Fruit fly (Drosophila melanogaster) whole organism, embryonic: ENCODE data around the gene Drsl2.
A peak's percentile ranks its signal among the peaks of the same experiment; 100 is the strongest.

Source experiments
- CG10321 ChIP-seq: fragments of 200-800 bp; sonication (Bioruptor generic); IDR thresholded peaks from 2 replicates; pipeline ENCODE4 v1.3.6; 2022; ENCODE audit warnings: missing biosample characterization, missing genetic modification characterization
- CG10979 ChIP-seq: fragments of 200-800 bp; sonication (Bioruptor generic); optimal IDR thresholded peaks from 2 replicates; lab custom pipeline; 2018; ENCODE audit warnings: missing biosample characterization, mild to moderate bottlenecking, missing genetic modification characterization, moderate library complexity
- CG12299 ChIP-seq: fragments of 200-800 bp; sonication (Bioruptor generic); optimal IDR thresholded peaks from 2 replicates; lab custom pipeline; 2018; ENCODE audit warnings: missing biosample characterization, mild to moderate bottlenecking, missing genetic modification characterization
- CG1233 ChIP-seq: fragments of 200-800 bp; sonication (Bioruptor generic); optimal IDR thresholded peaks from 4 replicates; lab custom pipeline; 2018; ENCODE audit warnings: missing biosample characterization, mild to moderate bottlenecking, missing genetic modification characterization
- CG13624 ChIP-seq: fragments of 200-800 bp; sonication (Bioruptor generic); optimal IDR thresholded peaks from 2 replicates; lab custom pipeline; 2016; ENCODE audit warnings: missing biosample characterization, missing genetic modification characterization
- CG14441 ChIP-seq: fragments of 200-800 bp; sonication (Bioruptor generic); IDR thresholded peaks from 2 replicates; pipeline ENCODE4 v1.3.6; 2022; ENCODE audit warnings: missing biosample characterization, missing genetic modification characterization
- CG14965 ChIP-seq: fragments of 200-800 bp; sonication (Bioruptor generic); optimal IDR thresholded peaks from 2 replicates; lab custom pipeline; 2016; ENCODE audit warnings: missing biosample characterization, missing genetic modification characterization, borderline replicate concordance
- CG17186 ChIP-seq: fragments of 200-800 bp; sonication (Bioruptor generic); optimal IDR thresholded peaks from 3 replicates; lab custom pipeline; 2017; ENCODE audit warnings: missing biosample characterization, missing genetic modification reagents, missing genetic modification characterization
- CG17912 ChIP-seq: fragments of 200-800 bp; sonication (Bioruptor generic); optimal IDR thresholded peaks from 2 replicates; lab custom pipeline; 2018; ENCODE audit warnings: missing biosample characterization, mild to moderate bottlenecking, missing genetic modification characterization
- CG2202 ChIP-seq: fragments of 200-800 bp; sonication (Bioruptor generic); optimal IDR thresholded peaks from 2 replicates; lab custom pipeline; 2018; ENCODE audit warnings: missing biosample characterization, mild to moderate bottlenecking, missing genetic modification characterization
- CG30431 ChIP-seq: fragments of 200-800 bp; sonication (Bioruptor generic); optimal IDR thresholded peaks from 2 replicates; lab custom pipeline; 2017; ENCODE audit warnings: missing biosample characterization, missing genetic modification characterization
- CG31365 ChIP-seq: fragments of 200-800 bp; sonication (Bioruptor generic); optimal IDR thresholded peaks from 2 replicates; lab custom pipeline; 2018; ENCODE audit warnings: missing biosample characterization, mild to moderate bottlenecking, missing genetic modification characterization
- CG3726 ChIP-seq: fragments of 200-800 bp; sonication (Bioruptor generic); IDR thresholded peaks from 3 replicates; pipeline ENCODE4, ENCODE4 v1.3.6; 2022; ENCODE audit warnings: missing biosample characterization, missing genetic modification characterization
- CG3995 ChIP-seq: fragments of 200-800 bp; sonication (Bioruptor generic); optimal IDR thresholded peaks from 3 replicates; lab custom pipeline; 2016; ENCODE audit warnings: missing biosample characterization, missing genetic modification characterization
- CG43689 ChIP-seq: fragments of 200-800 bp; sonication (Bioruptor generic); IDR thresholded peaks from 2 replicates; pipeline ENCODE4 v1.3.6; 2022; ENCODE audit warnings: missing biosample characterization, missing genetic modification characterization
- CG4707 ChIP-seq: fragments of 200-800 bp; sonication (Bioruptor generic); optimal IDR thresholded peaks from 2 replicates; lab custom pipeline; 2018; ENCODE audit warnings: missing biosample characterization, mild to moderate bottlenecking, missing genetic modification characterization, moderate library complexity
- CG7556 ChIP-seq: fragments of 200-800 bp; sonication (Bioruptor generic); optimal IDR thresholded peaks from 2 replicates; lab custom pipeline; 2017; ENCODE audit warnings: missing biosample characterization, mild to moderate bottlenecking, missing genetic modification characterization
- CG8281 ChIP-seq: fragments of 200-800 bp; sonication (Bioruptor generic); optimal IDR thresholded peaks from 2 replicates; lab custom pipeline; 2018; ENCODE audit warnings: missing biosample characterization, mild to moderate bottlenecking, missing genetic modification characterization, moderate library complexity
- CG8765 ChIP-seq: fragments of 200-800 bp; sonication (Bioruptor generic); IDR thresholded peaks from 2 replicates; pipeline ENCODE4 v1.3.6; 2022; ENCODE audit warnings: missing biosample characterization, missing genetic modification characterization
- CG8924 ChIP-seq: fragments of 200-800 bp; optimal IDR thresholded peaks from 3 replicates; lab custom pipeline; 2019; ENCODE audit warnings: missing biosample characterization, mild to moderate bottlenecking, missing genetic modification characterization, moderate library complexity
- CG9215 ChIP-seq: fragments of 200-800 bp; sonication (Bioruptor generic); IDR thresholded peaks from 2 replicates; pipeline ENCODE4 v1.3.6; 2022; ENCODE audit warnings: missing biosample characterization, missing genetic modification characterization
- Deaf1 ChIP-seq: fragments of 200-800 bp; optimal IDR thresholded peaks from 3 replicates; lab custom pipeline; 2019; ENCODE audit warnings: missing biosample characterization, mild to moderate bottlenecking, missing genetic modification characterization, moderate library complexity
- Ets65A ChIP-seq: fragments of 200-800 bp; sonication (Bioruptor generic); peaks from one replicate; lab custom pipeline; 2016; ENCODE audit warnings: missing biosample characterization, missing genetic modification characterization
- Hmr ChIP-seq: fragments of 200-800 bp; sonication (Bioruptor generic); optimal IDR thresholded peaks from 3 replicates; lab custom pipeline; 2017; ENCODE audit warnings: mild to moderate bottlenecking, missing biosample characterization, missing genetic modification reagents, missing genetic modification characterization
- Hr39 ChIP-seq: fragments of >200 bp; optimal IDR thresholded peaks from 2 replicates; lab custom pipeline; 2017
- Mes4 ChIP-seq: fragments of 200-800 bp; sonication (Bioruptor generic); optimal IDR thresholded peaks from 2 replicates; lab custom pipeline; 2016; ENCODE audit warnings: missing biosample characterization, missing genetic modification characterization
- Ptx1 ChIP-seq: fragments of 200-800 bp; sonication (Bioruptor generic); IDR thresholded peaks from 2 replicates; pipeline ENCODE4 v1.3.6; 2022; ENCODE audit warnings: missing biosample characterization, missing genetic modification characterization
- Rfx ChIP-seq: fragments of 200-800 bp; sonication (Bioruptor generic); IDR thresholded peaks from 2 replicates; pipeline ENCODE4 v1.3.6; 2022; ENCODE audit warnings: missing biosample characterization, missing genetic modification characterization
- Six4 ChIP-seq: fragments of 200-800 bp; sonication (Bioruptor generic); optimal IDR thresholded peaks from 2 replicates; lab custom pipeline; 2016; ENCODE audit warnings: missing biosample characterization, missing genetic modification characterization
- Stat92E ChIP-seq, 3 experiments: fragments of >200 bp in 2 of 3; fragments of 200-800 bp in 1 of 3; sonication (Bioruptor generic) in 1 of 3; optimal IDR thresholded peaks; 2 replicates each; lab custom pipeline; 2017 to 2019; ENCODE audit warnings: missing biosample characterization in 3 of 3, missing genetic modification characterization in 3 of 3, mild to moderate bottlenecking in 1 of 3, moderate library complexity in 1 of 3
- Taf1 ChIP-seq: fragments of 200-800 bp; sonication (Bioruptor generic); IDR thresholded peaks from 2 replicates; pipeline ENCODE4 v1.3.6; 2022; ENCODE audit warnings: missing biosample characterization, missing genetic modification characterization
- cg ChIP-seq: fragments of 200-800 bp; sonication (Bioruptor generic); optimal IDR thresholded peaks from 3 replicates; lab custom pipeline; 2019; ENCODE audit warnings: missing biosample characterization, mild to moderate bottlenecking, missing genetic modification characterization, moderate library complexity
- danr ChIP-seq: fragments of 200-800 bp; sonication (Bioruptor generic); IDR thresholded peaks from 2 replicates; pipeline ENCODE4 v1.3.6; 2022; ENCODE audit warnings: missing biosample characterization, missing genetic modification characterization
- dmrt11E ChIP-seq: fragments of 200-800 bp; sonication (Bioruptor generic); optimal IDR thresholded peaks from 3 replicates; lab custom pipeline; 2018; ENCODE audit warnings: missing biosample characterization, mild to moderate bottlenecking, missing genetic modification characterization, moderate library complexity
- dmrt99B ChIP-seq: fragments of 200-800 bp; sonication (Bioruptor generic); optimal IDR thresholded peaks from 2 replicates; lab custom pipeline; 2018; ENCODE audit warnings: missing biosample characterization, mild to moderate bottlenecking, missing genetic modification characterization, moderate library complexity
- ewg ChIP-seq: fragments of 200-800 bp; sonication (Bioruptor generic); optimal IDR thresholded peaks from 3 replicates; lab custom pipeline; 2017; ENCODE audit warnings: mild to moderate bottlenecking, missing biosample characterization, missing genetic modification reagents, missing genetic modification characterization
- fd96Cb ChIP-seq: fragments of 200-800 bp; sonication (Bioruptor generic); optimal IDR thresholded peaks from 2 replicates; lab custom pipeline; 2018; ENCODE audit warnings: missing biosample characterization, mild to moderate bottlenecking, missing genetic modification characterization, moderate library complexity
- fu2 ChIP-seq: fragments of 200-800 bp; sonication (Bioruptor generic); optimal IDR thresholded peaks from 2 replicates; lab custom pipeline; 2016; ENCODE audit warnings: missing biosample characterization, missing genetic modification characterization
- h ChIP-seq: fragments of >200 bp; optimal IDR thresholded peaks from 2 replicates; lab custom pipeline; 2017
- ham ChIP-seq: fragments of 200-800 bp; sonication (Bioruptor generic); IDR thresholded peaks from 2 replicates; pipeline ENCODE4 v1.3.6; 2022; ENCODE audit warnings: missing biosample characterization, missing genetic modification characterization
- luna ChIP-seq: fragments of 200-800 bp; sonication (Bioruptor generic); optimal IDR thresholded peaks from 2 replicates; lab custom pipeline; 2016; ENCODE audit warnings: missing biosample characterization, missing genetic modification characterization
- nmo ChIP-seq: fragments of 200-800 bp; sonication (Bioruptor generic); optimal IDR thresholded peaks from 2 replicates; lab custom pipeline; 2018; ENCODE audit warnings: missing biosample characterization, mild to moderate bottlenecking, missing genetic modification characterization, moderate library complexity
- odd ChIP-seq: fragments of 200-800 bp; sonication (Bioruptor generic); optimal IDR thresholded peaks from 2 replicates; lab custom pipeline; 2017; ENCODE audit warnings: missing biosample characterization, mild to moderate bottlenecking, missing genetic modification characterization
- otp ChIP-seq: fragments of 200-800 bp; sonication (Bioruptor generic); IDR thresholded peaks from 3 replicates; pipeline ENCODE4, ENCODE4 v1.3.6; 2022; ENCODE audit warnings: missing biosample characterization, missing genetic modification characterization
- stwl ChIP-seq: fragments of 200-800 bp; sonication (Bioruptor generic); optimal IDR thresholded peaks from 3 replicates; lab custom pipeline; 2018; ENCODE audit warnings: missing biosample characterization, mild to moderate bottlenecking, missing genetic modification characterization, moderate library complexity
- tio ChIP-seq: fragments of 200-800 bp; sonication (Bioruptor generic); optimal IDR thresholded peaks from 2 replicates; lab custom pipeline; 2017; ENCODE audit warnings: missing biosample characterization, missing genetic modification characterization, inconsistent platforms
- trem ChIP-seq: fragments of 200-800 bp; optimal IDR thresholded peaks from 3 replicates; lab custom pipeline; 2019; ENCODE audit warnings: missing biosample characterization, mild to moderate bottlenecking, missing genetic modification characterization, moderate library complexity
- yki ChIP-seq: fragments of >200 bp; optimal IDR thresholded peaks from 3 replicates; lab custom pipeline; 2018
- zf30C ChIP-seq: fragments of 200-800 bp; sonication (Bioruptor generic); optimal IDR thresholded peaks from 3 replicates; lab custom pipeline; 2018; ENCODE audit warnings: missing biosample characterization, mild to moderate bottlenecking, missing genetic modification characterization

Drsl2 gene

DNA sequence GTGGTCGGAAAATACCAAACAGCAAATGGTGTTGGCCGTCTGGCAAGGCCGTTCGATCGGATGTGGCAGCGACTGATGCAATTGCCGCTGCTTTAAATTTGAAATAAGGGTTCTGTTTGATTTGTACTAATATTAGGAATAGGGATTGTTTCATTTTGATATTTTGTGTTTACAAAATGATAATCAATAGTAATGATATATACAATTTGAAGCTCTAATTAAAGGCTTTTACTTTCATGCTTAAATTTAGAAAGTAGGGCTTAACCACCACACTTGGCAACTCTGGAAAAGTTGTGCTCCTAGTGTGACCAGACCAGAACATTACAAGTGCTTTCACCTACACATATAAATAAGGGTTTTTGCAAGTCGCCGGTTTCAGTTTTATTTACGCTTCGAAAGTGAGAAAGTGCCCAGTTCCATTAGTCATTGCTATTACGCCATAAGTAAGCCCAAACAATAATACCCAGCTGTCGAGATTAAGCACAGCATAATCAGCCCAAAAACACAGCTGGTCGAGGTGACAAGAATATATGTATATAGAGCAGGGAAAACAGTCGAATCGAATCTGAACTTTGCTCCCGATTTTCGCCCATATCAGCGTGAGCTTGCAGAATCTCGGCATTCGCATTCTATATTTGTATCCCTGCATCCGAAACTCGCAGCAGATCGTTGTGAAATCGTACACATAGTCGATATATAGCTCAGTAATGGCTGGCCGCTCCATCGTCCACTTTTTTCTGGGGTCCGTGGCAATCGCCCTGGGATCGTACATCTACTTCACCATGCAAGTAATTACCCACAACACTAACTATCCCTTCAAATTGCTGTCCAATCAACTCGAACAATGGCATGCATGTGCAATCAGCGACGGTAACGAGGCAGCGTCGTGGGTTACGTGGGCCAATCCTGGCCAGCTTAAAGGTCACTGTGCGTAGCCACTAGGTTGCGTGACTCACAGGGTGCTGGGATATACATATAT lies 12.1 kb downstream of the Drsl2 start, which contains the start of gene Gtpx (continued):
- no peak for TF ChIP-seq CG31365
- no peak for TF ChIP-seq CG30431
- peak; percentile 21 for TF ChIP-seq CG3995 (GFP tag; lab: Kevin White, UChicago)
- TF ChIP-seq Rfx, result peak; percentile 37; the same call in 1 of the 2 replicates
- peak; percentile 71 for TF ChIP-seq cg (GFP tag; lab: Kevin White, UChicago)
- TF ChIP-seq dmrt99B (tag; lab: Kevin White, UChicago), result no peak
- no peak for TF ChIP-seq CG17912 (GFP tag; lab: Kevin White, UChicago)
- peak; percentile 6 for TF ChIP-seq ewg (GFP tag; lab: Kevin White, UChicago)
- no peak for TF ChIP-seq ham (GFP tag; lab: Robert Waterston, UW)
- peak; percentile 11 for TF ChIP-seq fu2 (GFP tag; lab: Kevin White, UChicago)
- TF ChIP-seq Hr39 (lab: Kevin White, UChicago), result no peak
- no peak for TF ChIP-seq CG4707 (GFP tag; lab: Kevin White, UChicago)
- TF ChIP-seq danr (GFP tag; lab: Robert Waterston, UW), result no peak
- TF ChIP-seq Ets65A, result peak; percentile 11
- TF ChIP-seq CG8924, result peak; percentile 6
- TF ChIP-seq CG8765, result no peak
- TF ChIP-seq CG8281 (tag; lab: Kevin White, UChicago), result no peak
- TF ChIP-seq otp (GFP tag; lab: Robert Waterston, UW), result no peak
- TF ChIP-seq Mes4 (GFP tag; lab: Kevin White, UChicago), result peak; percentile 20
- no peak for TF ChIP-seq Taf1 (GFP tag; lab: Robert Waterston, UW)
- peak; percentile 43 for TF ChIP-seq trem (tag; lab: Kevin White, UChicago)
- no peak for TF ChIP-seq h (lab: Kevin White, UChicago)
- TF ChIP-seq fd96Cb (tag; lab: Kevin White, UChicago), result no peak
- TF ChIP-seq, all 482 proteins: peak for 159

DNA sequence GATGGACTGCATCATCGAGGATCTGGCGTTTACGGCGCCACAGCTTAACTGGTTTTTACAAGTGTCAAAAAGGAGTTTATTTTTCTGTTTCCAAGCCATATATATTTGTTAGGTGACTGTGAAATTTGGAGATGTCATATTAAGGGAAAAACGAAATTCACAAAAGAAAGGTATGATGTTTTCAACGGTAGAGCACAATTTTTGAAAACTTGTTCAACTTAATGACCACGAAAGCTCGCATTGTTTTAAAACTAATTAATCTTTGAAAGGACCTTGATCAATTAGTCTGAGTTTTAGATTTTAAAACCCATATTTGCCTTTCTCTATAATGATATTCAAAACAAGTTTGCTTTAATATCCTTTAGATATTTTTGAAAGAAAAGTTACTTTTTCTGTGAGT lies 14.6 kb downstream of the Drsl2 start, which contains the start of gene Strip:
Strip (minus strand) TSS at position 101 of the 400 bp plus-strand sequence.
- no peak for TF ChIP-seq CG12299 (tag; lab: Kevin White, UChicago)
- no peak for TF ChIP-seq Stat92E (GFP tag; optimal IDR thresholded peaks at IDR 0.05; lab: Kevin White, UChicago)
- no peak for TF ChIP-seq CG14441 (GFP tag; lab: Robert Waterston, UW)
- TF ChIP-seq yki (lab: Kevin White, UChicago), result no peak
- TF ChIP-seq CG17186 (GFP tag; lab: Kevin White, UChicago), result no peak
- TF ChIP-seq ham (GFP tag; lab: Robert Waterston, UW), result no peak
- no peak for TF ChIP-seq nmo
- TF ChIP-seq tio, result no peak
- TF ChIP-seq CG9215, result no peak
- no peak for TF ChIP-seq CG13624 (GFP tag; lab: Kevin White, UChicago)
- no peak for TF ChIP-seq Hmr (GFP tag; lab: Kevin White, UChicago)
- no peak for TF ChIP-seq CG43689 (GFP tag; lab: Robert Waterston, UW)
- TF ChIP-seq CG1233 (GFP tag; lab: Kevin White, UChicago), result no peak
- no peak for TF ChIP-seq CG10321 (GFP tag; lab: Robert Waterston, UW)

DNA sequence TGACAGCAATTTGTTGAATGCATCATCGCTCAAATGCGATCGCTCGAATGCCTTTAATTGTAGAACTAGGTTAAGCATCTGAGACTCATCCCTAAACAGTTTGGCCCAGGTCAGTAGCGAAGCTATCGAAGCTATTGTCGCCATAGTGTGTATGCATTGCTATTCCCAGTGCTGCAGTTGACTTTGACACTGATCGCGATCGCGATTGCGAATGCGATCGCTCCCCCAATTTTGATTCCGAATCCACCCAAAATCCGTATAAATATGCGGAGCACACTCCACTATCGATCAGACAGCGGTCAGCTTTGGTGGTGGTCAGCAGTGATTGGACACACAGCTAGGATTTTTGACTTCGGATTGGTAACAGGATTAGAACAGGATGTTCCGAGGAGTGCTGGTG lies 15.6 kb downstream of the Drsl2 start, which contains the start of gene CG14961:
CG14961 (plus strand) TSS at position 301 of the 400 bp plus-strand sequence.
- no peak for TF ChIP-seq CG3726 (GFP tag; lab: Robert Waterston, UW)
- TF ChIP-seq Ptx1, result no peak
- no peak for TF ChIP-seq odd
- TF ChIP-seq zf30C (GFP tag; lab: Kevin White, UChicago), result no peak
- no peak for TF ChIP-seq CG7556 (GFP tag; lab: Kevin White, UChicago)
- TF ChIP-seq dmrt11E (tag; lab: Kevin White, UChicago), result no peak
- no peak for TF ChIP-seq luna (GFP tag; lab: Kevin White, UChicago)
- TF ChIP-seq stwl (tag; lab: Kevin White, UChicago), result no peak
- TF ChIP-seq Deaf1 (tag; lab: Kevin White, UChicago), result no peak
- no peak for TF ChIP-seq Six4
- no peak for TF ChIP-seq CG2202 (tag; lab: Kevin White, UChicago)
- TF ChIP-seq CG10979 (tag; lab: Kevin White, UChicago), result no peak
- TF ChIP-seq CG14965 (GFP tag; lab: Kevin White, UChicago), result no peak
